Worm (Caenorhabditis elegans) whole organism, L1 larva: ENCODE results near the gene Y62H9A.7.

ENCODE experiments used
- F16B12.6 ChIP-seq: fragments of 150-350 bp; optimal IDR thresholded peaks from 2 replicates; lab custom pipeline; 2014; ENCODE audit warnings: missing biosample characterization, missing genetic modification characterization
- Y116A8C.19 ChIP-seq: sonication (generic microtip); optimal IDR thresholded peaks from 2 replicates; lab custom pipeline; 2016; ENCODE audit warnings: missing compliant biosample characterization, missing genetic modification characterization, borderline replicate concordance
- aha-1 ChIP-seq: fragments of 150-350 bp; optimal IDR thresholded peaks from 2 replicates; lab custom pipeline; 2014; ENCODE audit warnings: missing biosample characterization, missing genetic modification characterization
- aly-2 ChIP-seq: fragments of 150-350 bp; optimal IDR thresholded peaks from 2 replicates; lab custom pipeline; 2014; ENCODE audit warnings: missing biosample characterization, missing genetic modification characterization
- ceh-63 ChIP-seq: fragments of 200-800 bp; sonication (Bioruptor generic); optimal IDR thresholded peaks from 2 replicates; lab custom pipeline; 2018; ENCODE audit warnings: mild to moderate bottlenecking, missing genetic modification characterization, missing compliant biosample characterization
- ceh-8 ChIP-seq: fragments of 200-800 bp; sonication (Bioruptor generic); optimal IDR thresholded peaks from 2 replicates; lab custom pipeline; 2018; ENCODE audit warnings: mild to moderate bottlenecking, missing genetic modification characterization, moderate library complexity, missing compliant biosample characterization
- ceh-82 ChIP-seq, 3 experiments: fragments of 150-350 bp in 1 of 3; sonication (generic microtip) in 2 of 3; optimal IDR thresholded peaks; 2 replicates each; lab custom pipeline; 2014 to 2017; ENCODE audit warnings: missing biosample characterization in 3 of 3, missing genetic modification characterization in 3 of 3
- ceh-90 ChIP-seq: sonication (generic microtip); optimal IDR thresholded peaks from 2 replicates; lab custom pipeline; 2016; ENCODE audit warnings: missing genetic modification characterization, missing compliant biosample characterization
- ces-1 ChIP-seq: fragments of 150-350 bp; optimal IDR thresholded peaks from 2 replicates; lab custom pipeline; 2014; ENCODE audit warnings: missing biosample characterization, missing genetic modification reagents, missing genetic modification characterization
- efl-1 ChIP-seq, 4 experiments: fragments of 150-350 bp; optimal IDR thresholded peaks in 3 of 4; peaks in 1 of 4; 1 replicate in 1 of 4; 2 replicates in 3 of 4; lab custom pipeline; 2014; ENCODE audit warnings: missing biosample characterization in 2 of 4, missing genetic modification characterization in 2 of 4, missing genetic modification reagents in 2 of 4
- efl-3 ChIP-seq: fragments of 200-800 bp; sonication (Bioruptor generic); optimal IDR thresholded peaks from 2 replicates; lab custom pipeline; 2018; ENCODE audit warnings: mild to moderate bottlenecking, missing genetic modification characterization, missing compliant biosample characterization
- elt-2 ChIP-seq: sonication (generic microtip); optimal IDR thresholded peaks from 2 replicates; lab custom pipeline; 2016; ENCODE audit warnings: missing genetic modification characterization, mild to moderate bottlenecking, inconsistent platforms, missing compliant biosample characterization, missing genetic modification reagents
- elt-3 ChIP-seq, 6 experiments: fragments of 150-350 bp in 1 of 6; sonication (generic microtip); optimal IDR thresholded peaks; 2 replicates each; lab custom pipeline; 2017 to 2018; ENCODE audit warnings: missing biosample characterization in 6 of 6, missing genetic modification characterization in 6 of 6, inconsistent platforms in 1 of 6
- fkh-4 ChIP-seq: sonication (generic microtip); optimal IDR thresholded peaks from 2 replicates; lab custom pipeline; 2016; ENCODE audit warnings: missing compliant biosample characterization, missing genetic modification characterization, borderline replicate concordance
- fkh-8 ChIP-seq: sonication (generic microtip); optimal IDR thresholded peaks from 2 replicates; lab custom pipeline; 2016; ENCODE audit warnings: mild to moderate bottlenecking, missing genetic modification characterization, missing compliant biosample characterization
- irx-1 ChIP-seq: sonication (generic microtip); optimal IDR thresholded peaks from 2 replicates; lab custom pipeline; 2016; ENCODE audit warnings: missing genetic modification characterization, missing compliant biosample characterization
- jun-1 ChIP-seq: fragments of 150-350 bp; optimal IDR thresholded peaks from 2 replicates; lab custom pipeline; 2014; ENCODE audit warnings: missing biosample characterization, missing genetic modification reagents, missing genetic modification characterization
- lin-13 ChIP-seq: fragments of 150-350 bp; optimal IDR thresholded peaks from 2 replicates; lab custom pipeline; 2014; ENCODE audit warnings: missing biosample characterization, missing genetic modification reagents, missing genetic modification characterization
- lin-14 ChIP-seq: fragments of 200-800 bp; sonication (Bioruptor generic); optimal IDR thresholded peaks from 2 replicates; lab custom pipeline; 2018; ENCODE audit warnings: mild to moderate bottlenecking, missing genetic modification characterization, moderate library complexity, missing compliant biosample characterization
- lin-35 ChIP-seq, 2 experiments: fragments of 150-350 bp; optimal IDR thresholded peaks; 2 replicates each; lab custom pipeline; 2014; ENCODE audit warnings: missing biosample characterization in 2 of 2, missing genetic modification characterization in 2 of 2, missing genetic modification reagents in 2 of 2
- lin-39 ChIP-seq: fragments of 150-350 bp; optimal IDR thresholded peaks from 2 replicates; lab custom pipeline; 2014; ENCODE audit warnings: missing biosample characterization, missing genetic modification reagents, missing genetic modification characterization
- lir-3 ChIP-seq: sonication (generic microtip); optimal IDR thresholded peaks from 2 replicates; lab custom pipeline; 2016; ENCODE audit warnings: mild to moderate bottlenecking, missing genetic modification characterization, moderate library complexity, missing compliant biosample characterization; ENCODE audit not compliant: poor library complexity
- lsy-2 ChIP-seq, 2 experiments: fragments of 150-350 bp; optimal IDR thresholded peaks; 2 replicates each; lab custom pipeline; 2014; ENCODE audit warnings: missing biosample characterization in 2 of 2, missing genetic modification characterization in 2 of 2
- mep-1 ChIP-seq: fragments of 150-350 bp; optimal IDR thresholded peaks from 2 replicates; lab custom pipeline; 2014; ENCODE audit warnings: missing biosample characterization, missing genetic modification characterization
- nhr-71 ChIP-seq: sonication (generic microtip); optimal IDR thresholded peaks from 2 replicates; lab custom pipeline; 2016; ENCODE audit warnings: mild to moderate bottlenecking, missing genetic modification characterization, moderate library complexity, missing compliant biosample characterization
- nhr-77 ChIP-seq: fragments of 150-350 bp; optimal IDR thresholded peaks from 2 replicates; lab custom pipeline; 2014; ENCODE audit warnings: missing biosample characterization, missing genetic modification characterization
- nhr-85 ChIP-seq: sonication (generic microtip); peaks from one replicate; lab custom pipeline; 2016; ENCODE audit warnings: missing genetic modification characterization, inconsistent platforms, missing compliant biosample characterization
- nhr-90 ChIP-seq: sonication (generic microtip); optimal IDR thresholded peaks from 2 replicates; lab custom pipeline; 2016; ENCODE audit warnings: mild to moderate bottlenecking, missing genetic modification characterization, missing compliant biosample characterization; ENCODE audit not compliant: poor library complexity
- pqm-1 ChIP-seq: sonication (generic microtip); optimal IDR thresholded peaks from 3 replicates; lab custom pipeline; 2017; ENCODE audit warnings: missing biosample characterization, missing genetic modification characterization
- rnt-1 ChIP-seq: sonication (generic microtip); optimal IDR thresholded peaks from 2 replicates; lab custom pipeline; 2016; ENCODE audit warnings: mild to moderate bottlenecking, missing genetic modification characterization, moderate library complexity, missing compliant biosample characterization
- snpc-4 ChIP-seq: fragments of 150-350 bp; optimal IDR thresholded peaks from 2 replicates; lab custom pipeline; 2014; ENCODE audit warnings: missing biosample characterization, missing genetic modification characterization
- snu-23 ChIP-seq: sonication (generic microtip); optimal IDR thresholded peaks from 2 replicates; lab custom pipeline; 2016; ENCODE audit warnings: missing genetic modification characterization, missing compliant biosample characterization
- sox-4 ChIP-seq: sonication (generic microtip); optimal IDR thresholded peaks from 2 replicates; lab custom pipeline; 2016; ENCODE audit warnings: missing genetic modification characterization, missing compliant biosample characterization
- sptf-1 ChIP-seq: fragments of 150-350 bp; optimal IDR thresholded peaks from 2 replicates; lab custom pipeline; 2014; ENCODE audit warnings: missing biosample characterization, missing genetic modification characterization
- swsn-7 ChIP-seq: sonication (generic microtip); optimal IDR thresholded peaks from 2 replicates; lab custom pipeline; 2016; ENCODE audit warnings: missing genetic modification characterization, missing compliant biosample characterization
- tbx-2 ChIP-seq: sonication (generic microtip); optimal IDR thresholded peaks from 2 replicates; lab custom pipeline; 2016; ENCODE audit warnings: missing genetic modification characterization, missing compliant biosample characterization
- unc-86 ChIP-seq: sonication (generic microtip); optimal IDR thresholded peaks from 2 replicates; lab custom pipeline; 2016; ENCODE audit warnings: missing genetic modification characterization, missing compliant biosample characterization
- zag-1 ChIP-seq: fragments of 150-350 bp; optimal IDR thresholded peaks from 2 replicates; lab custom pipeline; 2014; ENCODE audit warnings: missing biosample characterization, missing genetic modification characterization
- zip-4 ChIP-seq: fragments of 200-800 bp; sonication (Bioruptor generic); optimal IDR thresholded peaks from 2 replicates; lab custom pipeline; 2018; ENCODE audit warnings: mild to moderate bottlenecking, missing genetic modification characterization, moderate library complexity, missing compliant biosample characterization
- ztf-11 ChIP-seq, 2 experiments: sonication (generic microtip); optimal IDR thresholded peaks; 2 replicates each; lab custom pipeline; 2016 to 2017; ENCODE audit warnings: missing genetic modification characterization in 2 of 2, missing biosample characterization in 1 of 2, missing compliant biosample characterization in 1 of 2
- ztf-4 ChIP-seq: fragments of 150-350 bp; optimal IDR thresholded peaks from 2 replicates; lab custom pipeline; 2014; ENCODE audit warnings: missing biosample characterization, missing genetic modification characterization

Gene Y62H9A.7

ce11 chrX:11934933-11935332 is 49.5 kb upstream of the Y62H9A.7 start (continued):
- TF ChIP-seq rnt-1 (tag; lab: Kevin White, UChicago) = peak; percentile 67
- TF ChIP-seq sptf-1 (tag; lab: Kevin White, UChicago) = no peak
- TF ChIP-seq mep-1 = peak; percentile 27
- TF ChIP-seq ces-1 (GFP tag; lab: Kevin White, UChicago) = no peak
- no peak for TF ChIP-seq irx-1
- TF ChIP-seq lin-35 (GFP tag; optimal IDR thresholded peaks at IDR 0.05; lab: Kevin White, UChicago) = peak; percentile 24 to 64
- TF ChIP-seq elt-3 (tag; optimal IDR thresholded peaks at IDR 0.05; lab: Kevin White, UChicago) = peak in 1 of 6 experiments; percentile 23

DNA sequence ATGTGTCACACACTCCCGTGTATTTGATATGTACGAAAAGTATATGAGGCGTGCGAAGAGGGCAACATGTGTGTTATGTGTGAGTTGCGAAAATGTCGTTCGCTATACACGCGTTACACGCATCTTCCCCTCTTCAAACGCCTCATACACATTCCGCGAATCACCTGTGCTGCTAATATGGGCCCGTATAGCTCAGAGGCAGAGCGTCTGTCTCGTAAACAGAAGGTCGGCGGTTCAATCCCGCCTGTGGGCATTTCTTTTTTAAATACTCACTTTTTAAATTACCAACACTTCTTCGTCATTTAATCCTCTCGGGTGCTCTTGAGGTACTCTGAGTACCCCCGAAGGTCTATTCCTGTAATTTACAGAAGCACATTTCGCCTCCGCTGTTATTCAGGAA is 48.1 kb upstream of the Y62H9A.7 start:
- TF ChIP-seq zag-1 (tag; lab: Kevin White, UChicago) = no peak
- TF ChIP-seq fkh-8 (tag; lab: Kevin White, UChicago) = no peak
- no peak for TF ChIP-seq ces-1 (GFP tag; lab: Kevin White, UChicago)
- no peak for TF ChIP-seq lin-13 (GFP tag; lab: Kevin White, UChicago)
- TF ChIP-seq aly-2 = no peak
- no peak for TF ChIP-seq ceh-8 (GFP tag; lab: Kevin White, UChicago)
- TF ChIP-seq efl-3 = no peak
- TF ChIP-seq swsn-7 = no peak
- TF ChIP-seq efl-1 (optimal IDR thresholded peaks at IDR 0.05; lab: Kevin White, UChicago) = no peak
- no peak for TF ChIP-seq efl-1 (GFP tag; optimal IDR thresholded peaks at IDR 0.05 in 1 of 2; lab: Kevin White, UChicago)
- no peak for TF ChIP-seq F16B12.6 (tag; lab: Kevin White, UChicago)
- TF ChIP-seq, all 84 proteins: peak for 0

DNA sequence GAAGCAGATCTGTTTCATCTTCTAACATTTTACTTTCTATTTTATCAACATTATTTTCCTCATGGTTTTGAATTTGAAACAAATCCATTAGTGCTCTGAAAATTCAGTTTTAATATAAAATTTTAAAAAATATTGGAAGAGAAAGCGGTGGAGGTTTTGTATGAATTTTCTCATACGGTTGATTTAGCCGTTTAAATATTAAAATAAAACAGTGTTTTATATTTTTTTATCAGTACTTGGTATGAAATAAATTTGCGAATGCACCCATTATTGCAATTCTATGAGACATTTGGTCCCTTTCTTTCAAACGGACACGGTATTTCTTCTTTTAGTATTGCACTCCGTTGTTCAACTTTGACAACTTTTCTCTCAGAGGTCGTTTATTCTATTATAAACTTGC is 46.1 kb upstream of the Y62H9A.7 start, which contains the start of gene dot-1.4:
TSS of gene dot-1.4 (minus strand) at position 101 of the 400 bp plus-strand sequence.
- no peak for TF ChIP-seq efl-3
- no peak for TF ChIP-seq Y116A8C.19 (tag; lab: Kevin White, UChicago)
- no peak for TF ChIP-seq fkh-4 (tag; lab: Kevin White, UChicago)
- no peak for TF ChIP-seq aha-1 (tag; lab: Kevin White, UChicago)
- no peak for TF ChIP-seq lin-39

ce11 chrX:11927585-11927984 is 42.1 kb upstream of the Y62H9A.7 start, which contains the start of gene F55G7.4:
TSS of gene F55G7.4 (plus strand) at chrX:11927885.
- TF ChIP-seq ceh-82 (tag; optimal IDR thresholded peaks at IDR 0.05; lab: Kevin White, UChicago) (no peak), swsn-7 (no peak), lir-3 (tag; lab: Kevin White, UChicago) (no peak)

DNA sequence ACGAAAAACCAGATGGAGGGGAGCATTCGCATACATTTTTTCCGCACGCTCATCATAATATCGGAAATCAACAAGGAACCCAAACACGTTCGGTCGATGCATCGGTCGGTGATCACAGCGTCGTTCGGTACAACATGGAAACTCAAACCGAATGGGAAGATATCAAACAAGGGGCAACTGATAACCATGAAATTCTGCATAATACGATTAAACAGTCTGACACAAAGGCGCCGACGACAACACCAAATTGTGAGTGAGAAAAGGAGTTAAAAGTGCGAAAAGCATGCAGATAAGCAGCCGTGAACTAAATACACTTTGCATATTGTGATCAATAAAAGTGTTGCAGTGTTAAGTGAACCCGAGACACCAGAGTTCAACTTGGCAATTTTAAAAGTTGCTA is 39.8 kb upstream of the Y62H9A.7 start:
- no peak for TF ChIP-seq efl-1 (optimal IDR thresholded peaks at IDR 0.05; lab: Kevin White, UChicago)
- TF ChIP-seq efl-1 (GFP tag; optimal IDR thresholded peaks at IDR 0.05 in 1 of 2; lab: Kevin White, UChicago) = no peak
- no peak for TF ChIP-seq nhr-77 (tag; lab: Kevin White, UChicago)
- TF ChIP-seq swsn-7 = no peak
- no peak for TF ChIP-seq unc-86 (tag; lab: Kevin White, UChicago)
- TF ChIP-seq nhr-71 (tag; lab: Kevin White, UChicago) = no peak
- TF ChIP-seq ztf-11 (tag; optimal IDR thresholded peaks at IDR 0.05; lab: Kevin White, UChicago) = no peak
- no peak for TF ChIP-seq lsy-2 (tag; optimal IDR thresholded peaks at IDR 0.05; lab: Kevin White, UChicago)
- no peak for TF ChIP-seq ceh-63 (GFP tag; lab: Kevin White, UChicago)
- TF ChIP-seq pqm-1 (tag; lab: Kevin White, UChicago) = no peak
- no peak for TF ChIP-seq fkh-8 (tag; lab: Kevin White, UChicago)

DNA sequence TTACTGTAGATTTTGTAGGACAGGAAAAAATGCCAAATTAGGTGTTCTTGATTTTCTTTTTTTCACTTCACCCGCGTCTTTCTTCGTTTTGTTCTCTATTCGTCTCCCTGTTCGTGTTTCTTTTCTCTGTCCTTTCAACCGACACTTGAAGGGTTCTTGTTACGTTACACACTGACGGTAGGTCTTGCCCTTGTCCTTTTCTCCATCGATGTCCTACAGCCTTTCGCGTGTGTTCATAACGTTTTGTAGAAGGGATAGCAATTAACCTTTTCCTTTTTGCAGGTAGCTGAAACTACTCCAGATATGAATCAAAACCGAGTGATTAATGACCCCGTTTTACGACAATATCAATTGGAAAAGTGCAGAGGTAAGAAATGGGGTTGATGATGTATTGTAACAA is 38.7 kb upstream of the Y62H9A.7 start, which contains the start of gene F55G7.1:
TSS of gene F55G7.1 (plus strand) at position 276 of the 400 bp plus-strand sequence.
- TF ChIP-seq snu-23 (GFP tag; lab: Kevin White, UChicago) (peak; percentile 79), sox-4 (no peak), jun-1 (peak; percentile 78), nhr-85 (peak; percentile 75), rnt-1 (tag; lab: Kevin White, UChicago) (peak; percentile 66), zip-4 (GFP tag; lab: Kevin White, UChicago) (peak; percentile 41), ceh-82 (tag; optimal IDR thresholded peaks at IDR 0.05; lab: Kevin White, UChicago) (peak in 2 of 3 experiments; percentile 17 to 54), snpc-4 (tag; lab: Kevin White, UChicago) (no peak), mep-1 (peak; percentile 65), nhr-90 (tag; lab: Kevin White, UChicago) (peak; percentile 72), F16B12.6 (tag; lab: Kevin White, UChicago) (no peak), ceh-90 (tag; lab: Kevin White, UChicago) (no peak), fkh-4 (tag; lab: Kevin White, UChicago) (no peak), aly-2 (no peak), Y116A8C.19 (tag; lab: Kevin White, UChicago) (no peak), elt-2 (tag; lab: Kevin White, UChicago) (no peak), swsn-7 (peak; percentile 32), lin-14 (GFP tag; lab: Kevin White, UChicago) (peak; percentile 51), lsy-2 (tag; optimal IDR thresholded peaks at IDR 0.05; lab: Kevin White, UChicago) (no peak), ztf-4 (tag; lab: Kevin White, UChicago) (peak; percentile 31), tbx-2 (peak; percentile 56)
